Fruit fly (Drosophila melanogaster) whole organism, wandering third instar larva: Measurements from ENCODE around the gene CG10376.

Experiments used
- Abd-B ChIP-seq: fragments of >200 bp; optimal IDR thresholded peaks from 2 replicates; lab custom pipeline; 2017; ENCODE audit warnings: missing biosample characterization, missing genetic modification characterization
- CrebA ChIP-seq: fragments of 200-800 bp; sonication (Bioruptor generic); optimal IDR thresholded peaks from 2 replicates; lab custom pipeline; 2016; ENCODE audit warnings: missing biosample characterization, mild to moderate bottlenecking, missing genetic modification characterization, borderline replicate concordance
- Mio ChIP-seq: sonication (Bioruptor generic); optimal IDR thresholded peaks from 2 replicates; lab custom pipeline; 2016; ENCODE audit warnings: missing biosample characterization, missing genetic modification characterization
- Myc ChIP-seq: fragments of >200 bp; optimal IDR thresholded peaks from 2 replicates; lab custom pipeline; 2017
- foxo ChIP-seq, 2 experiments: fragments of 200-800 bp; sonication (Bioruptor generic); optimal IDR thresholded peaks; 2 replicates in 1 of 2; 3 replicates in 1 of 2; lab custom pipeline; 2016 to 2017; ENCODE audit warnings: missing biosample characterization in 2 of 2, missing genetic modification characterization in 2 of 2
- fru ChIP-seq: fragments of 200-800 bp; sonication (Bioruptor generic); optimal IDR thresholded peaks from 3 replicates; lab custom pipeline; 2016; ENCODE audit warnings: missing biosample characterization, mild to moderate bottlenecking, missing genetic modification characterization
- sage ChIP-seq: fragments of 200-800 bp; sonication (Bioruptor generic); optimal IDR thresholded peaks from 2 replicates; lab custom pipeline; 2016; ENCODE audit warnings: missing biosample characterization, mild to moderate bottlenecking, missing genetic modification characterization
- woc ChIP-seq: sonication (Bioruptor generic); optimal IDR thresholded peaks from 2 replicates; lab custom pipeline; 2016; ENCODE audit warnings: missing biosample characterization, mild to moderate bottlenecking, missing genetic modification characterization

DNA sequence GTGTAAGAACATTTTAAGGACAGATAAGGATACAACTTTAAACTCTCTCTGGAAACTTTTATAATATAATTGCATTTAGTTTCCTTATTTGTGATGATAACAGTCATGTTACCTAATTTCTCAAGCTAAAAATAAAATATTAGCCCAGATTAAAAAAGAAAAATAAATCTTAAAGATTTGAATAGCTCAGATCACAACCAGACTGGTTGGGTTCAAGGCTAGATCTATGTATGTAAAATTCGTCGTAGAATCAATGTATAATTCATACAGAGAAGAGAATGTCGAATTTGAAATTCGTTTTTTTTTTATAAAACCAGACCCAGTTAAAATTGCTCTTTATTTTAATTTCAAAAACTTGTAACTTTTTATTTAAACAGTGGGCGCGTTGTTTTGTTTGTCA, 11.2 kb upstream of the CG10376 start:
- no peak for TF ChIP-seq Abd-B
- no peak for TF ChIP-seq woc (GFP tag; lab: Kevin White, UChicago)
- TF ChIP-seq foxo (GFP tag; optimal IDR thresholded peaks at IDR 0.05; lab: Kevin White, UChicago): no peak
- no peak for TF ChIP-seq Mio (GFP tag; lab: Kevin White, UChicago)
- no peak for TF ChIP-seq CrebA (GFP tag; lab: Kevin White, UChicago)
- no peak for TF ChIP-seq fru (GFP tag; lab: Kevin White, UChicago)
- TF ChIP-seq Myc (lab: Kevin White, UChicago): no peak
- no peak for TF ChIP-seq sage (GFP tag; lab: Kevin White, UChicago)
